Worm (Caenorhabditis elegans): ENCODE data around the gene T14G12.11.

- no peak for TF ChIP-seq nhr-90 (tag; optimal IDR thresholded peaks at IDR 0.05; ENCODE audit: poor library complexity)
- TF ChIP-seq nhr-11 (tag; optimal IDR thresholded peaks at IDR 0.05): no peak
- no peak for TF ChIP-seq skn-1 (tag; optimal IDR thresholded peaks at IDR 0.05)
- no peak for TF ChIP-seq nhr-77 (tag; optimal IDR thresholded peaks at IDR 0.05)
- no peak for TF ChIP-seq nhr-76 (tag; optimal IDR thresholded peaks at IDR 0.05)
- TF ChIP-seq tbx-2 (tag; optimal IDR thresholded peaks at IDR 0.05): no peak
- TF ChIP-seq unc-86 (tag; optimal IDR thresholded peaks at IDR 0.05): no peak
- TF ChIP-seq lin-35 (GFP tag; optimal IDR thresholded peaks at IDR 0.05): no peak
These were observed 35.5 kb upstream of the T14G12.11 start, which contains the start of gene abu-10 for ce11 chrX:3797882-3798281.

Data from whole organism, L1 larva.